Worm (Caenorhabditis elegans) whole organism, L4/young adult: ENCODE measurements around the gene wdfy-2.

Experiments used
- W03F9.2 ChIP-seq: fragments of 150-350 bp; optimal IDR thresholded peaks from 2 replicates; lab custom pipeline; 2014; ENCODE audit warnings: missing biosample characterization, missing genetic modification characterization
- dao-5 ChIP-seq: sonication (generic microtip); optimal IDR thresholded peaks from 2 replicates; lab custom pipeline; 2016; ENCODE audit warnings: missing genotype, missing genetic modification characterization, moderate library complexity, missing compliant biosample characterization
- him-1 ChIP-seq: sonication (generic microtip); optimal IDR thresholded peaks from 2 replicates; lab custom pipeline; 2016; ENCODE audit warnings: missing genotype, missing genetic modification reagents, missing genetic modification characterization, missing compliant biosample characterization

- TF ChIP-seq W03F9.2 (tag; lab: Kevin White, UChicago) (no peak), him-1 (tag; lab: Kevin White, UChicago) (no peak), dao-5 (tag; lab: Kevin White, UChicago) (no peak)
Observed at ce11 chrII:9311702-9312101, 8.0 kb upstream of the wdfy-2 start.
